Worm (Caenorhabditis elegans): ENCODE measurements around the gene ZK697.8.

ce11 chrV:1721966-1722365, 27.0 kb downstream of the ZK697.8 start, which contains the start of gene srw-101:
- TF ChIP-seq flt-1 (GFP tag; IDR thresholded peaks at IDR 0.05) (no peak), tab-1 (GFP tag; IDR thresholded peaks at IDR 0.05) (no peak)
